Worm (Caenorhabditis elegans) whole organism, L4 larva: Measurements from ENCODE around the gene srt-53.
A peak's percentile ranks its signal among the peaks of the same experiment; 100 is the strongest.

Source experiments
- ama-1 ChIP-seq: fragments of 150-350 bp; optimal IDR thresholded peaks from 2 replicates; lab custom pipeline; 2014; ENCODE audit warnings: inconsistent platforms, mixed read lengths
- ceh-28 ChIP-seq: fragments of 150-350 bp; optimal IDR thresholded peaks from 2 replicates; lab custom pipeline; 2014; ENCODE audit warnings: missing biosample characterization, missing genetic modification reagents, missing genetic modification characterization
- ceh-82 ChIP-seq: sonication (generic microtip); optimal IDR thresholded peaks from 2 replicates; lab custom pipeline; 2017; ENCODE audit warnings: missing biosample characterization, missing genetic modification characterization
- ces-1 ChIP-seq: fragments of 150-350 bp; sonication (generic microtip); optimal IDR thresholded peaks from 4 replicates; lab custom pipeline; 2014; ENCODE audit warnings: missing biosample characterization, missing genetic modification reagents, missing genetic modification characterization
- ctbp-1 ChIP-seq: fragments of 200-800 bp; sonication (Bioruptor generic); IDR thresholded peaks from 2 replicates; pipeline ENCODE4 v1.3.6; 2022; ENCODE audit warnings: missing genetic modification reagents, missing genetic modification characterization, missing compliant biosample characterization
- lin-13 ChIP-seq: fragments of 150-350 bp; optimal IDR thresholded peaks from 2 replicates; lab custom pipeline; 2014; ENCODE audit warnings: missing biosample characterization, missing genetic modification reagents, missing genetic modification characterization
- lir-3 ChIP-seq: sonication (generic microtip); optimal IDR thresholded peaks from 2 replicates; lab custom pipeline; 2016; ENCODE audit warnings: mild to moderate bottlenecking, missing genetic modification characterization, missing compliant biosample characterization
- mep-1 ChIP-seq: fragments of 150-350 bp; sonication (generic microtip); optimal IDR thresholded peaks from 3 replicates; lab custom pipeline; 2014; ENCODE audit warnings: missing biosample characterization, missing genetic modification characterization
- nhr-10 ChIP-seq: fragments of 150-350 bp; optimal IDR thresholded peaks from 2 replicates; lab custom pipeline; 2014; ENCODE audit warnings: missing biosample characterization, missing genetic modification characterization
- sdz-12 ChIP-seq: fragments of 200-800 bp; sonication (Bioruptor generic); optimal IDR thresholded peaks from 2 replicates; lab custom pipeline; 2018; ENCODE audit warnings: mild to moderate bottlenecking, missing genetic modification characterization, missing compliant biosample characterization
- skn-1 ChIP-seq: fragments of 150-350 bp; optimal IDR thresholded peaks from 2 replicates; lab custom pipeline; 2014; ENCODE audit warnings: missing biosample characterization, missing genetic modification characterization
- tra-1 ChIP-seq: fragments of 200-800 bp; sonication (Bioruptor generic); IDR thresholded peaks from 2 replicates; pipeline ENCODE4 v1.3.6; 2022; ENCODE audit warnings: missing genetic modification reagents, missing genetic modification characterization, missing compliant biosample characterization
- unc-62 ChIP-seq, 3 experiments: fragments of 150-350 bp in 1 of 3; sonication (generic microtip); optimal IDR thresholded peaks in 2 of 3; peaks in 1 of 3; 1 replicate in 1 of 3; 2 replicates in 2 of 3; lab custom pipeline; 2014 to 2017; ENCODE audit warnings: missing biosample characterization in 3 of 3, missing genetic modification characterization in 3 of 3, missing genetic modification reagents in 3 of 3, missing genotype in 1 of 3
- zip-2 ChIP-seq: fragments of 150-350 bp; optimal IDR thresholded peaks from 2 replicates; lab custom pipeline; 2014; ENCODE audit warnings: missing biosample characterization, missing genetic modification characterization

DNA sequence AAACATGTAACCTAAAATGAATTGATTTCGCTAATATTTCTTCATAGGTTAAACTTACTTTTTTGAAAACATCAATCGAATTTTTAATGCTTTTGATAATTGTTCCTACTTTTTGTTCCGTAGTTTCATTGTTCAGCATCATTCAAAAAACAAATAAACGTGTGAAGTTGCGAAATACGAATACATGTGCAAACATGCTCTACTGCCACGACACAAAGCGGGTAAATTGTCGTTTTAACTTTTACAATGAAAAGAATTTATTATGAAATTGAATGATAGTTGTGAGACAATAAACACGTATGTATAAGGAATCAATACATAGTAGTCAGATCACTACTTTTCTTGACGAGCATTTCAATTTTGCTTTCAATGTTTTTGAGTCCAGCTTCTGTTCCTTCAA is 15.0 kb upstream of the srt-53 start, which contains the start of gene F26D11.12:
- TF ChIP-seq skn-1: no peak
- TF ChIP-seq unc-62 (GFP tag; optimal IDR thresholded peaks at IDR 0.05 in 1 of 2; lab: Kevin White, UChicago): peak in 1 of 2 experiments; percentile 83
- TF ChIP-seq unc-62 (tag; optimal IDR thresholded peaks at IDR 0.05; lab: Kevin White, UChicago): no peak
- TF ChIP-seq ama-1: no peak
- TF ChIP-seq ceh-82 (tag; lab: Kevin White, UChicago): no peak
- no peak for TF ChIP-seq ctbp-1 (GFP tag; lab: Robert Waterston, UW)
- TF ChIP-seq zip-2 (tag; lab: Kevin White, UChicago): no peak
- TF ChIP-seq tra-1 (GFP tag; lab: Robert Waterston, UW): no peak
- TF ChIP-seq lir-3 (tag; lab: Kevin White, UChicago): no peak
- TF ChIP-seq lin-13 (GFP tag; lab: Kevin White, UChicago): no peak
- no peak for TF ChIP-seq ceh-28 (tag; lab: Kevin White, UChicago)
- TF ChIP-seq mep-1: no peak
- TF ChIP-seq nhr-10: no peak
- no peak for TF ChIP-seq sdz-12 (GFP tag; lab: Kevin White, UChicago)
- TF ChIP-seq ces-1: no peak
